Fruit fly (Drosophila melanogaster) whole organism, embryonic: ENCODE measurements around the gene pnt.

Experiments used
- Atf-2 ChIP-seq: fragments of 200-800 bp; sonication (Bioruptor generic); optimal IDR thresholded peaks from 2 replicates; lab custom pipeline; 2016; ENCODE audit warnings: missing biosample characterization, missing genetic modification characterization
- C15 ChIP-seq: fragments of 200-800 bp; sonication (Bioruptor generic); IDR thresholded peaks from 3 replicates; pipeline ENCODE4 v1.3.6; 2022; ENCODE audit warnings: missing biosample characterization, missing genetic modification characterization
- CG10267 ChIP-seq: fragments of 200-800 bp; sonication (Bioruptor generic); optimal IDR thresholded peaks from 2 replicates; lab custom pipeline; 2018; ENCODE audit warnings: missing biosample characterization, mild to moderate bottlenecking, missing genetic modification characterization, moderate library complexity
- CG10366 ChIP-seq: fragments of 200-800 bp; sonication (Bioruptor generic); IDR thresholded peaks from 2 replicates; pipeline ENCODE4 v1.3.6; 2022; ENCODE audit warnings: missing biosample characterization, missing genetic modification characterization
- CG11085 ChIP-seq: fragments of 200-800 bp; sonication (Bioruptor generic); IDR thresholded peaks from 2 replicates; pipeline ENCODE4 v1.3.6; 2022; ENCODE audit warnings: missing biosample characterization, missing genetic modification characterization
- CG11695 ChIP-seq: fragments of 200-800 bp; sonication (Bioruptor generic); IDR thresholded peaks from 3 replicates; pipeline ENCODE4 v1.3.6; 2022; ENCODE audit warnings: missing biosample characterization, missing genetic modification characterization
- CG12659 ChIP-seq: fragments of 200-800 bp; sonication (Bioruptor generic); optimal IDR thresholded peaks from 3 replicates; lab custom pipeline; 2017; ENCODE audit warnings: mild to moderate bottlenecking, missing biosample characterization, missing genetic modification reagents, missing genetic modification characterization
- CG14965 ChIP-seq: fragments of 200-800 bp; sonication (Bioruptor generic); optimal IDR thresholded peaks from 2 replicates; lab custom pipeline; 2016; ENCODE audit warnings: missing biosample characterization, missing genetic modification characterization, borderline replicate concordance
- CG15601 ChIP-seq: fragments of 200-800 bp; sonication (Bioruptor generic); optimal IDR thresholded peaks from 3 replicates; lab custom pipeline; 2019; ENCODE audit warnings: missing biosample characterization, mild to moderate bottlenecking, missing genetic modification characterization, moderate library complexity
- CG1603 ChIP-seq: fragments of 200-800 bp; sonication (Bioruptor generic); optimal IDR thresholded peaks from 2 replicates; lab custom pipeline; 2019; ENCODE audit warnings: missing biosample characterization, mild to moderate bottlenecking, missing genetic modification characterization, moderate library complexity
- CG1647 ChIP-seq: fragments of 200-800 bp; sonication (Bioruptor generic); optimal IDR thresholded peaks from 3 replicates; lab custom pipeline; 2016; ENCODE audit warnings: missing biosample characterization, missing genetic modification characterization
- CG1792 ChIP-seq: fragments of 200-800 bp; sonication (Bioruptor generic); optimal IDR thresholded peaks from 2 replicates; lab custom pipeline; 2016; ENCODE audit warnings: missing biosample characterization, missing genetic modification characterization
- CG18262 ChIP-seq: fragments of 200-800 bp; optimal IDR thresholded peaks from 3 replicates; lab custom pipeline; 2019; ENCODE audit warnings: missing biosample characterization, mild to moderate bottlenecking, missing genetic modification characterization, moderate library complexity
- CG31441 ChIP-seq: fragments of 200-800 bp; sonication (Bioruptor generic); IDR thresholded peaks from 2 replicates; pipeline ENCODE4 v1.3.6; 2022; ENCODE audit warnings: missing biosample characterization, missing genetic modification characterization
- CG3995 ChIP-seq: fragments of 200-800 bp; sonication (Bioruptor generic); optimal IDR thresholded peaks from 3 replicates; lab custom pipeline; 2016; ENCODE audit warnings: missing biosample characterization, missing genetic modification characterization
- CG6175 ChIP-seq: fragments of 200-800 bp; sonication (Bioruptor generic); IDR thresholded peaks from 3 replicates; pipeline ENCODE4 v1.3.6; 2022; ENCODE audit warnings: missing biosample characterization, missing genetic modification characterization
- CG6654 ChIP-seq: fragments of 200-800 bp; sonication (Bioruptor generic); optimal IDR thresholded peaks from 2 replicates; lab custom pipeline; 2017; ENCODE audit warnings: missing biosample characterization, mild to moderate bottlenecking, missing genetic modification characterization
- CG6689 ChIP-seq: fragments of 200-800 bp; sonication (Bioruptor generic); IDR thresholded peaks from 2 replicates; pipeline ENCODE4 v1.3.6; 2022; ENCODE audit warnings: missing biosample characterization, missing genetic modification characterization
- CG8089 ChIP-seq: fragments of 200-800 bp; sonication (Bioruptor generic); optimal IDR thresholded peaks from 3 replicates; lab custom pipeline; 2016; ENCODE audit warnings: missing biosample characterization, missing genetic modification characterization
- CG9437 ChIP-seq: fragments of 200-800 bp; sonication (Bioruptor generic); optimal IDR thresholded peaks from 2 replicates; lab custom pipeline; 2018; ENCODE audit warnings: missing biosample characterization, mild to moderate bottlenecking, missing genetic modification characterization
- Dek ChIP-seq: fragments of 200-800 bp; sonication (Bioruptor generic); optimal IDR thresholded peaks from 3 replicates; lab custom pipeline; 2019; ENCODE audit warnings: missing biosample characterization, mild to moderate bottlenecking, missing genetic modification characterization, moderate library complexity
- Hey ChIP-seq: fragments of 200-800 bp; sonication (Bioruptor generic); optimal IDR thresholded peaks from 3 replicates; lab custom pipeline; 2018; ENCODE audit warnings: missing biosample characterization, mild to moderate bottlenecking, missing genetic modification characterization
- Max ChIP-seq: fragments of 200-800 bp; sonication (Bioruptor generic); optimal IDR thresholded peaks from 2 replicates; lab custom pipeline; 2016; ENCODE audit warnings: missing biosample characterization, mild to moderate bottlenecking, missing genetic modification characterization
- Meics ChIP-seq: fragments of 200-800 bp; sonication (Bioruptor generic); optimal IDR thresholded peaks from 2 replicates; lab custom pipeline; 2017; ENCODE audit warnings: missing biosample characterization, mild to moderate bottlenecking, missing genetic modification characterization
- NFAT ChIP-seq: fragments of 200-800 bp; sonication (Bioruptor generic); IDR thresholded peaks from 2 replicates; pipeline ENCODE4 v1.3.6; 2022; ENCODE audit warnings: missing biosample characterization, missing genetic modification characterization
- Oli ChIP-seq: fragments of 200-800 bp; sonication (Bioruptor generic); optimal IDR thresholded peaks from 2 replicates; lab custom pipeline; 2018; ENCODE audit warnings: missing biosample characterization, mild to moderate bottlenecking, missing genetic modification characterization, moderate library complexity
- Optix ChIP-seq: fragments of 200-800 bp; sonication (Bioruptor generic); IDR thresholded peaks from 3 replicates; pipeline ENCODE4 v1.3.6; 2022; ENCODE audit warnings: missing biosample characterization, missing genetic modification characterization
- PHDP ChIP-seq: fragments of 200-800 bp; sonication (Bioruptor generic); optimal IDR thresholded peaks from 3 replicates; lab custom pipeline; 2018; ENCODE audit warnings: missing biosample characterization, mild to moderate bottlenecking, missing genetic modification characterization, moderate library complexity
- Rfx ChIP-seq: fragments of 200-800 bp; sonication (Bioruptor generic); IDR thresholded peaks from 2 replicates; pipeline ENCODE4 v1.3.6; 2022; ENCODE audit warnings: missing biosample characterization, missing genetic modification characterization
- Ssrp ChIP-seq: fragments of 200-800 bp; sonication (Bioruptor generic); optimal IDR thresholded peaks from 2 replicates; lab custom pipeline; 2018; ENCODE audit warnings: missing biosample characterization, mild to moderate bottlenecking, missing genetic modification characterization, moderate library complexity
- bsh ChIP-seq, 2 experiments: fragments of 200-800 bp; sonication (Bioruptor generic); optimal IDR thresholded peaks; 2 replicates each; lab custom pipeline; 2017 to 2018; ENCODE audit warnings: mild to moderate bottlenecking in 2 of 2, missing biosample characterization in 2 of 2, missing genetic modification characterization in 2 of 2, moderate library complexity in 1 of 2
- cg ChIP-seq: fragments of 200-800 bp; sonication (Bioruptor generic); optimal IDR thresholded peaks from 3 replicates; lab custom pipeline; 2019; ENCODE audit warnings: missing biosample characterization, mild to moderate bottlenecking, missing genetic modification characterization, moderate library complexity
- da ChIP-seq: fragments of 200-800 bp; sonication (Bioruptor generic); optimal IDR thresholded peaks from 2 replicates; lab custom pipeline; 2016; ENCODE audit warnings: missing biosample characterization, missing genetic modification characterization
- emc ChIP-seq: fragments of 200-800 bp; sonication (Bioruptor generic); optimal IDR thresholded peaks from 2 replicates; lab custom pipeline; 2016; ENCODE audit warnings: missing biosample characterization, missing genetic modification characterization
- ewg ChIP-seq: fragments of 200-800 bp; sonication (Bioruptor generic); optimal IDR thresholded peaks from 3 replicates; lab custom pipeline; 2017; ENCODE audit warnings: mild to moderate bottlenecking, missing biosample characterization, missing genetic modification reagents, missing genetic modification characterization
- fd64A ChIP-seq: fragments of 200-800 bp; sonication (Bioruptor generic); optimal IDR thresholded peaks from 3 replicates; lab custom pipeline; 2018; ENCODE audit warnings: missing biosample characterization, mild to moderate bottlenecking, missing genetic modification characterization
- gcm2 ChIP-seq: fragments of 200-800 bp; sonication (Bioruptor generic); optimal IDR thresholded peaks from 2 replicates; lab custom pipeline; 2016; ENCODE audit warnings: missing biosample characterization, missing genetic modification characterization
- grau ChIP-seq: fragments of 200-800 bp; optimal IDR thresholded peaks from 3 replicates; lab custom pipeline; 2019; ENCODE audit warnings: missing biosample characterization, mild to moderate bottlenecking, missing genetic modification characterization, moderate library complexity
- her ChIP-seq: fragments of 200-800 bp; sonication (Bioruptor generic); optimal IDR thresholded peaks from 2 replicates; lab custom pipeline; 2016; ENCODE audit warnings: missing biosample characterization, missing genetic modification characterization
- hkb ChIP-seq, 2 experiments: fragments of 200-800 bp in 1 of 2; fragments of >200 bp in 1 of 2; sonication (Bioruptor generic) in 1 of 2; IDR thresholded peaks in 1 of 2; optimal IDR thresholded peaks in 1 of 2; 2 replicates each; pipeline versions ENCODE4 v1.3.6 to Lab custom; 2017 to 2022; ENCODE audit warnings: missing biosample characterization in 1 of 2, missing genetic modification characterization in 1 of 2
- lab ChIP-seq: fragments of 200-800 bp; sonication (Bioruptor generic); optimal IDR thresholded peaks from 3 replicates; lab custom pipeline; 2017; ENCODE audit warnings: missing biosample characterization, missing genetic modification characterization, mild to moderate bottlenecking, moderate library complexity, missing genetic modification reagents
- lilli ChIP-seq: fragments of 200-800 bp; sonication (Bioruptor generic); optimal IDR thresholded peaks from 3 replicates; lab custom pipeline; 2016; ENCODE audit warnings: missing biosample characterization, missing genetic modification characterization
- phol ChIP-seq: fragments of 200-800 bp; sonication (Bioruptor generic); optimal IDR thresholded peaks from 3 replicates; lab custom pipeline; 2018; ENCODE audit warnings: missing biosample characterization, mild to moderate bottlenecking, missing genetic modification characterization, moderate library complexity
- sc ChIP-seq, 3 experiments: fragments of >200 bp in 2 of 3; fragments of 200-800 bp in 1 of 3; sonication (Bioruptor generic) in 1 of 3; optimal IDR thresholded peaks; 2 replicates in 2 of 3; 3 replicates in 1 of 3; lab custom pipeline; 2017; ENCODE audit warnings: mild to moderate bottlenecking in 1 of 3, missing biosample characterization in 1 of 3, missing genetic modification characterization in 1 of 3, missing genetic modification reagents in 1 of 3
- sens-2 ChIP-seq: fragments of 200-800 bp; sonication (Bioruptor generic); IDR thresholded peaks from 2 replicates; pipeline ENCODE4 v1.3.6; 2022; ENCODE audit warnings: missing biosample characterization, missing genetic modification characterization
- vvl ChIP-seq: fragments of 200-800 bp; sonication (Bioruptor generic); IDR thresholded peaks from 2 replicates; pipeline ENCODE4 v1.3.6; 2022; ENCODE audit warnings: missing biosample characterization, missing genetic modification characterization
- zen2 ChIP-seq: fragments of 200-800 bp; sonication (Bioruptor generic); IDR thresholded peaks from 3 replicates; pipeline ENCODE4 v1.3.6; 2022; ENCODE audit warnings: missing biosample characterization, missing genetic modification characterization; ENCODE audit not compliant: partially characterized antibody

Gene pnt

dm6 chr3R:23332535-23333333 lies 13.2 kb downstream of the pnt start (continued):
- TF ChIP-seq CG6175 (GFP tag; lab: Robert Waterston, UW) (no peak), her (GFP tag; lab: Kevin White, UChicago) (no peak), phol (tag; lab: Kevin White, UChicago) (peak; percentile 76), CG10267 (tag; lab: Kevin White, UChicago) (peak; percentile 46), vvl (peak; percentile 71), ewg (GFP tag; lab: Kevin White, UChicago) (peak; percentile 28), C15 (GFP tag; lab: Robert Waterston, UW) (0 out of 3 replicates have a peak, but pooled peaks have one; percentile 27), CG6654 (GFP tag; lab: Kevin White, UChicago) (peak; percentile 30), CG1603 (tag; lab: Kevin White, UChicago) (peak; percentile 59), CG15601 (peak; percentile 62), Dek (tag; lab: Kevin White, UChicago) (peak; percentile 26), Rfx (peak; percentile 36), lab (GFP tag; lab: Kevin White, UChicago) (peak; percentile 72), CG11695 (GFP tag; lab: Robert Waterston, UW) (0 out of 3 replicates have a peak, but pooled peaks have one; percentile 24), emc (peak; percentile 14), CG14965 (no peak), CG9437 (GFP tag; lab: Kevin White, UChicago) (peak; percentile 39), Atf-2 (GFP tag; lab: Kevin White, UChicago) (peak; percentile 18), CG3995 (GFP tag; lab: Kevin White, UChicago) (peak; percentile 11), CG31441 (GFP tag; lab: Robert Waterston, UW) (peak; percentile 77), hkb (optimal IDR thresholded peaks at IDR 0.05; lab: Kevin White, UChicago) (no peak), hkb (GFP tag; IDR thresholded peaks at IDR 0.05; lab: Robert Waterston, UW) (peak; percentile 27; the same call in 1 of the 2 replicates), sens-2 (GFP tag; lab: Robert Waterston, UW) (no peak), Max (GFP tag; lab: Kevin White, UChicago) (peak; percentile 63), CG1647 (GFP tag; lab: Kevin White, UChicago) (no peak), CG10366 (GFP tag; lab: Robert Waterston, UW) (peak; percentile 22; the same call in 1 of the 2 replicates), gcm2 (GFP tag; lab: Kevin White, UChicago) (no peak), CG12659 (peak; percentile 50), CG11085 (GFP tag; lab: Robert Waterston, UW) (no peak), CG1792 (no peak), Oli (tag; lab: Kevin White, UChicago) (peak; percentile 74), sc (optimal IDR thresholded peaks at IDR 0.05; lab: Kevin White, UChicago) (no peak), sc (GFP tag; optimal IDR thresholded peaks at IDR 0.05; lab: Kevin White, UChicago) (peak; percentile 39), bsh (GFP tag; optimal IDR thresholded peaks at IDR 0.05; lab: Kevin White, UChicago) (peak in 1 of 2 experiments; percentile 70), cg (GFP tag; lab: Kevin White, UChicago) (peak; percentile 71), grau (tag; lab: Kevin White, UChicago) (peak; percentile 72), fd64A (GFP tag; lab: Kevin White, UChicago) (peak; percentile 42), Meics (GFP tag; lab: Kevin White, UChicago) (peak; percentile 54), CG18262 (tag; lab: Kevin White, UChicago) (peak; percentile 75), Optix (GFP tag; lab: Robert Waterston, UW) (no peak), da (GFP tag; lab: Kevin White, UChicago) (no peak), CG6689 (GFP tag; lab: Robert Waterston, UW) (peak; percentile 56), Ssrp (tag; lab: Kevin White, UChicago) (peak; percentile 56), zen2 (GFP tag; lab: Robert Waterston, UW) (no peak), PHDP (tag; lab: Kevin White, UChicago) (peak; percentile 81), NFAT (GFP tag; lab: Robert Waterston, UW) (no peak), Hey (tag; lab: Kevin White, UChicago) (no peak), CG8089 (GFP tag; lab: Kevin White, UChicago) (no peak), lilli (GFP tag; lab: Kevin White, UChicago) (peak; percentile 53)
